Fruit fly (Drosophila melanogaster) whole organism, prepupa: Measurements from ENCODE around the gene CG5024.

Experiments used
- Blimp-1 ChIP-seq: fragments of 200-800 bp; sonication (Bioruptor generic); optimal IDR thresholded peaks from 3 replicates; lab custom pipeline; 2017; ENCODE audit warnings: missing biosample characterization, missing genetic modification characterization, mild to moderate bottlenecking, moderate library complexity, missing genetic modification reagents
- CG10631 ChIP-seq: fragments of 200-800 bp; sonication (Bioruptor generic); optimal IDR thresholded peaks from 2 replicates; lab custom pipeline; 2016; ENCODE audit warnings: missing biosample characterization, missing genetic modification characterization
- CG11294 ChIP-seq: fragments of 200-800 bp; sonication (Bioruptor generic); IDR thresholded peaks from 2 replicates; pipeline ENCODE4 v1.3.6; 2022; ENCODE audit warnings: missing biosample characterization, missing genetic modification characterization
- CG3032 ChIP-seq: fragments of 200-800 bp; optimal IDR thresholded peaks from 2 replicates; lab custom pipeline; 2019; ENCODE audit warnings: missing biosample characterization, mild to moderate bottlenecking, missing genetic modification characterization, moderate library complexity
- CG6808 ChIP-seq: fragments of 200-800 bp; sonication (Bioruptor generic); optimal IDR thresholded peaks from 3 replicates; lab custom pipeline; 2017; ENCODE audit warnings: missing biosample characterization, missing genetic modification characterization, mild to moderate bottlenecking, moderate library complexity, missing genetic modification reagents
- achi ChIP-seq: fragments of 200-800 bp; sonication (Bioruptor generic); optimal IDR thresholded peaks from 3 replicates; lab custom pipeline; 2016; ENCODE audit warnings: missing biosample characterization, missing genetic modification characterization
- fd59A ChIP-seq: fragments of 200-800 bp; sonication (Bioruptor generic); optimal IDR thresholded peaks from 2 replicates; lab custom pipeline; 2017; ENCODE audit warnings: missing biosample characterization, mild to moderate bottlenecking, missing genetic modification characterization, missing genetic modification reagents
- fd85E ChIP-seq: fragments of 200-800 bp; sonication (Bioruptor generic); optimal IDR thresholded peaks from 3 replicates; lab custom pipeline; 2016; ENCODE audit warnings: missing biosample characterization, missing genetic modification characterization

DNA sequence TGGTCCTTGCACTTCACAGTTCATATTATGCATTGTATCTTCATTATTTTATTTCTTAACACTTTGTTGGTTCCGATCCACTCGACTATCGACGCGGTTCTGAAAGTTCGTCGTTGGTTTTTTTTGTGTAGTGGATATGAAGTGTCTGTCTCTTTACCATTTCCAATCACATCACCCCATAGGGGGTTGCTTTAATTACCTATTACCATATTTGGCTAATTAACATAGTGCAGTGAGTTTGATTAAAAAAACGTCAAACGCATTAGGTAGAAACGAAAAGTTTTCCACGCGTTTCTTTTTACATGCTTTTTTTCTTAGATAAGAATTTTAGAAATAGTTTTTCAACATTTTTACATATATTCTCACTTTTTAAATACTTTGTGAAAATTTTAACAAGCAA, 47.9 kb upstream of the CG5024 start, which contains the start of gene LpR1:
- TF ChIP-seq achi (GFP tag; lab: Kevin White, UChicago) (no peak), fd59A (GFP tag; lab: Kevin White, UChicago) (no peak), fd85E (no peak), CG10631 (GFP tag; lab: Kevin White, UChicago) (no peak), CG3032 (tag; lab: Kevin White, UChicago) (no peak), Blimp-1 (no peak), CG6808 (no peak), CG11294 (GFP tag; lab: Robert Waterston, UW) (no peak)
